Worm (Caenorhabditis elegans): ENCODE measurements around the gene cyc-2.2.

The cyc-2.2 gene

ce11 chrV:12599110-12599509 is 12.9 kb downstream of the cyc-2.2 start, which contains the start of the genes C14C10.10 and ril-2:
TSS of gene C14C10.10 (minus strand) at chrV:12599128.
TSS of gene ril-2 (minus strand) at chrV:12599157.
- TF ChIP-seq unc-3 (GFP tag; conservative IDR thresholded peaks at IDR 0.05) (no peak), unc-3 (tag; optimal IDR thresholded peaks at IDR 0.05) (no peak), fax-1 (tag; optimal IDR thresholded peaks at IDR 0.05) (no peak), zip-5 (tag; optimal IDR thresholded peaks at IDR 0.05) (no peak), ceh-18 (tag; optimal IDR thresholded peaks at IDR 0.05) (no peak)

DNA sequence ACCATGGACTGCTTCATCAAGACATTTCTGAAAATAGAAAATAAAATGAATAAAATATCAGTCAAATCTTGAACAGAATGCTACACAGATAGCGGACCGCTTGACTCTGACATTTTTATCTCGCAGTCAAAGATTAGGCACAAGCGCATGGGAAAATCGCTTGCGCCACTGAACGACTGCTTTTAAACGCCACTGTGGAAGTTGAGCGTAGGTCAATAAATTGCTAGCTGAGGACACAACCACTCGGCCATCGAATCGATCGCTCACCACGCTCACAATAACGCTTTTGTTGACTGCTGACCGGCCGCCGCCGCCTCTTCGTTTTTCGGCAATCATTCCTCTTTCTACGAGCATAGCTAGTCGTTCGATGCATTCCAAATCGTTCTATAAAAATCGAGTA is 15.2 kb downstream of the cyc-2.2 start:
- TF ChIP-seq ceh-18 (tag; optimal IDR thresholded peaks at IDR 0.05) (peak; percentile 56), hlh-30 (tag; optimal IDR thresholded peaks at IDR 0.05; ENCODE audit: insufficient read depth) (no peak), lim-6 (tag; optimal IDR thresholded peaks at IDR 0.05) (no peak), dve-1 (tag; optimal IDR thresholded peaks at IDR 0.05) (peak; percentile 52), odd-2 (tag; optimal IDR thresholded peaks at IDR 0.05) (peak; percentile 37), F13H6.1 (tag; optimal IDR thresholded peaks at IDR 0.05) (peak; percentile 29), T23F11.4 (GFP tag; optimal IDR thresholded peaks at IDR 0.05) (no peak), pha-4 (tag; optimal IDR thresholded peaks at IDR 0.05) (no peak), hlh-13 (GFP tag; optimal IDR thresholded peaks at IDR 0.05) (peak; percentile 58), K09A11.1 (tag; optimal IDR thresholded peaks at IDR 0.05; ENCODE audit: insufficient read depth) (no peak), pag-3 (tag; optimal IDR thresholded peaks at IDR 0.05; ENCODE audit: borderline replicate concordance) (no peak), fkh-10 (GFP tag; optimal IDR thresholded peaks at IDR 0.05) (no peak), ceh-48 (tag; optimal IDR thresholded peaks at IDR 0.05) (peak; percentile 66), pat-9 (tag; optimal IDR thresholded peaks at IDR 0.05) (peak; percentile 42), pax-1 (tag; optimal IDR thresholded peaks at IDR 0.05) (no peak), syd-9 (tag; optimal IDR thresholded peaks at IDR 0.05) (peak; percentile 63), hlh-15 (tag; optimal IDR thresholded peaks at IDR 0.05) (peak; percentile 33), ceh-24 (tag; optimal IDR thresholded peaks at IDR 0.05) (no peak), zip-5 (tag; optimal IDR thresholded peaks at IDR 0.05) (peak; percentile 48), Y22D7AL.16 (tag; optimal IDR thresholded peaks at IDR 0.05) (peak; percentile 40), ceh-2 (tag; optimal IDR thresholded peaks at IDR 0.05) (peak; percentile 72), elt-2 (tag; optimal IDR thresholded peaks at IDR 0.05) (peak; percentile 89), ceh-45 (GFP tag; IDR thresholded peaks at IDR 0.05) (no peak), ttx-3 (tag; optimal IDR thresholded peaks at IDR 0.05) (no peak), nhr-11 (tag; optimal IDR thresholded peaks at IDR 0.05) (no peak), unc-42 (tag; optimal IDR thresholded peaks at IDR 0.05) (no peak), unc-86 (tag; optimal IDR thresholded peaks at IDR 0.05) (peak; percentile 37), ceh-31 (tag; optimal IDR thresholded peaks at IDR 0.05) (peak; percentile 54), gmeb-2 (tag; optimal IDR thresholded peaks at IDR 0.05) (peak; percentile 64), ceh-34 (tag; optimal IDR thresholded peaks at IDR 0.05) (peak; percentile 78), hlh-8 (tag; optimal IDR thresholded peaks at IDR 0.05) (peak; percentile 31), rnt-1 (tag; optimal IDR thresholded peaks at IDR 0.05) (peak; percentile 64), lin-11 (tag; optimal IDR thresholded peaks at IDR 0.05) (peak; percentile 54), ceh-9 (tag; optimal IDR thresholded peaks at IDR 0.05) (no peak), elt-4 (tag; optimal IDR thresholded peaks at IDR 0.05) (no peak), ceh-22 (tag; optimal IDR thresholded peaks at IDR 0.05) (no peak), mec-3 (tag; optimal IDR thresholded peaks at IDR 0.05; ENCODE audit: borderline replicate concordance) (no peak), K02D7.2 (tag; optimal IDR thresholded peaks at IDR 0.05) (peak; percentile 40), ztf-16 (tag; optimal IDR thresholded peaks at IDR 0.05) (peak; percentile 65), ceh-6 (GFP tag; optimal IDR thresholded peaks at IDR 0.05) (peak; percentile 63), ahr-1 (tag; optimal IDR thresholded peaks at IDR 0.05) (no peak), sox-4 (tag; optimal IDR thresholded peaks at IDR 0.05) (peak; percentile 64), ceh-19 (GFP tag; optimal IDR thresholded peaks at IDR 0.05) (peak; percentile 54), unc-55 (GFP tag; optimal IDR thresholded peaks at IDR 0.05) (no peak), ama-1 (optimal IDR thresholded peaks at IDR 0.05) (no peak), tbx-7 (tag; optimal IDR thresholded peaks at IDR 0.05) (peak; percentile 38), nfya-1 (tag; optimal IDR thresholded peaks at IDR 0.05) (peak; percentile 49), npax-4 (tag; optimal IDR thresholded peaks at IDR 0.05) (peak; percentile 23)
